Worm (Caenorhabditis elegans) whole organism, young adult: ENCODE measurements around the gene K10H10.13.

Experiments used
- B0261.1 ChIP-seq: sonication (generic microtip); optimal IDR thresholded peaks from 2 replicates; lab custom pipeline; 2016; ENCODE audit warnings: mild to moderate bottlenecking, missing genetic modification characterization, moderate library complexity, missing compliant biosample characterization
- B0336.3 ChIP-seq: fragments of 200-800 bp; sonication (Bioruptor generic); IDR thresholded peaks from 2 replicates; pipeline ENCODE4 v1.3.6; 2022; ENCODE audit warnings: missing genetic modification characterization, missing compliant biosample characterization
- D2030.7 ChIP-seq: fragments of 200-800 bp; sonication (Bioruptor generic); IDR thresholded peaks from 2 replicates; pipeline ENCODE4 v1.3.6; 2022; ENCODE audit warnings: missing genetic modification reagents, missing genetic modification characterization, missing compliant biosample characterization
- F10E7.11 ChIP-seq: sonication (generic microtip); optimal IDR thresholded peaks from 2 replicates; lab custom pipeline; 2017; ENCODE audit warnings: mild to moderate bottlenecking, missing genetic modification characterization, moderate library complexity, missing compliant biosample characterization
- F23B12.7 ChIP-seq: sonication (generic microtip); optimal IDR thresholded peaks from 2 replicates; lab custom pipeline; 2017; ENCODE audit warnings: missing genetic modification characterization, mild to moderate bottlenecking, missing compliant biosample characterization, antibody characterized with exemption, moderate library complexity; ENCODE audit not compliant: insufficient read depth
- F55B11.4 ChIP-seq: sonication (generic microtip); optimal IDR thresholded peaks from 2 replicates; lab custom pipeline; 2016; ENCODE audit warnings: missing compliant biosample characterization, missing genetic modification characterization, borderline replicate concordance; ENCODE audit not compliant: insufficient read depth
- K12H6.12 ChIP-seq: fragments of 200-800 bp; sonication (Bioruptor generic); optimal IDR thresholded peaks from 2 replicates; lab custom pipeline; 2018; ENCODE audit warnings: mild to moderate bottlenecking, missing genetic modification characterization, missing compliant biosample characterization
- Y79H2A.3 ChIP-seq: fragments of 200-800 bp; sonication (Bioruptor generic); conservative IDR thresholded peaks from 2 replicates; pipeline ENCODE4 v1.3.6; 2022; ENCODE audit warnings: missing genetic modification reagents, missing genetic modification characterization, missing compliant biosample characterization
- aptf-2 ChIP-seq: fragments of 200-800 bp; sonication (Bioruptor generic); conservative IDR thresholded peaks from 2 replicates; pipeline ENCODE4 v1.3.6; 2022; ENCODE audit warnings: missing genetic modification reagents, missing genetic modification characterization, missing compliant biosample characterization
- aptf-3 ChIP-seq: fragments of 200-800 bp; sonication (Bioruptor generic); IDR thresholded peaks from 2 replicates; pipeline ENCODE4 v1.3.6; 2022; ENCODE audit warnings: missing genetic modification characterization, missing compliant biosample characterization
- cebp-1 ChIP-seq, 2 experiments: fragments of 200-800 bp in 1 of 2; sonication (Bioruptor generic) in 1 of 2; sonication (generic microtip) in 1 of 2; IDR thresholded peaks in 1 of 2; optimal IDR thresholded peaks in 1 of 2; 2 replicates each; pipeline versions ENCODE4 v1.3.6 to Lab custom; 2017 to 2022; ENCODE audit warnings: missing compliant biosample characterization in 2 of 2, missing genetic modification characterization in 2 of 2, mild to moderate bottlenecking in 1 of 2, missing genetic modification reagents in 1 of 2, moderate library complexity in 1 of 2
- ceh-100 ChIP-seq: fragments of 200-800 bp; sonication (Bioruptor generic); IDR thresholded peaks from 2 replicates; pipeline ENCODE4 v1.3.6; 2022; ENCODE audit warnings: missing genetic modification reagents, missing genetic modification characterization, missing compliant biosample characterization
- ceh-27 ChIP-seq: fragments of 200-800 bp; sonication (Bioruptor generic); optimal IDR thresholded peaks from 2 replicates; lab custom pipeline; 2018; ENCODE audit warnings: mild to moderate bottlenecking, missing genetic modification characterization, moderate library complexity, missing compliant biosample characterization
- ceh-40 ChIP-seq: fragments of 200-800 bp; sonication (Bioruptor generic); IDR thresholded peaks from 2 replicates; pipeline ENCODE4 v1.3.6; 2022; ENCODE audit warnings: missing genetic modification characterization, missing compliant biosample characterization
- ceh-58 ChIP-seq: fragments of 200-800 bp; sonication (Bioruptor generic); IDR thresholded peaks from 2 replicates; pipeline ENCODE4 v1.3.6; 2022; ENCODE audit warnings: missing genetic modification characterization, missing compliant biosample characterization
- ceh-79 ChIP-seq: sonication (generic microtip); optimal IDR thresholded peaks from 2 replicates; lab custom pipeline; 2017; ENCODE audit warnings: mild to moderate bottlenecking, missing genetic modification characterization, missing compliant biosample characterization
- ceh-91 ChIP-seq: fragments of 200-800 bp; sonication (Bioruptor generic); IDR thresholded peaks from 2 replicates; pipeline ENCODE4 v1.3.6; 2022; ENCODE audit warnings: missing genetic modification reagents, missing genetic modification characterization, missing compliant biosample characterization
- dpff-1 ChIP-seq: sonication (generic microtip); optimal IDR thresholded peaks from 2 replicates; lab custom pipeline; 2017; ENCODE audit warnings: mild to moderate bottlenecking, missing genetic modification characterization, missing compliant biosample characterization
- dpl-1 ChIP-seq: fragments of 150-350 bp; optimal IDR thresholded peaks from 2 replicates; lab custom pipeline; 2014; ENCODE audit warnings: missing biosample characterization, missing genetic modification reagents, missing genetic modification characterization
- efl-1 ChIP-seq: fragments of 150-350 bp; optimal IDR thresholded peaks from 2 replicates; lab custom pipeline; 2014; ENCODE audit warnings: missing biosample characterization, missing genetic modification reagents, missing genetic modification characterization
- gei-17 ChIP-seq: fragments of 200-800 bp; sonication (Bioruptor generic); optimal IDR thresholded peaks from 2 replicates; lab custom pipeline; 2018; ENCODE audit warnings: mild to moderate bottlenecking, missing genetic modification characterization, missing compliant biosample characterization
- hlh-26 ChIP-seq: fragments of 200-800 bp; sonication (Bioruptor generic); conservative IDR thresholded peaks from 2 replicates; pipeline ENCODE4 v1.3.6; 2022; ENCODE audit warnings: missing genetic modification reagents, missing genetic modification characterization, missing compliant biosample characterization
- hrde-1 ChIP-seq: sonication (generic microtip); optimal IDR thresholded peaks from 2 replicates; lab custom pipeline; 2016; ENCODE audit warnings: missing genetic modification characterization, mild to moderate bottlenecking, missing compliant biosample characterization, moderate library complexity, missing genotype, missing genetic modification reagents, borderline replicate concordance
- lir-1 ChIP-seq: fragments of 200-800 bp; sonication (Bioruptor generic); conservative IDR thresholded peaks from 2 replicates; pipeline ENCODE4 v1.3.6; 2022; ENCODE audit warnings: missing genetic modification reagents, missing genetic modification characterization, missing compliant biosample characterization
- mel-28 ChIP-seq: sonication (generic microtip); optimal IDR thresholded peaks from 2 replicates; lab custom pipeline; 2016; ENCODE audit warnings: borderline replicate concordance, mild to moderate bottlenecking, missing genetic modification characterization, missing compliant biosample characterization
- mes-4 ChIP-seq: sonication (generic microtip); optimal IDR thresholded peaks from 2 replicates; lab custom pipeline; 2016; ENCODE audit warnings: missing genotype, missing genetic modification characterization, missing compliant biosample characterization
- nhr-179 ChIP-seq: sonication (generic microtip); optimal IDR thresholded peaks from 2 replicates; lab custom pipeline; 2016; ENCODE audit warnings: mild to moderate bottlenecking, missing genetic modification characterization, missing compliant biosample characterization
- rec-8 ChIP-seq, 2 experiments: sonication (generic microtip); optimal IDR thresholded peaks; 2 replicates each; lab custom pipeline; 2016; ENCODE audit warnings: mild to moderate bottlenecking in 2 of 2, missing genetic modification characterization in 2 of 2, missing genetic modification reagents in 2 of 2, missing genotype in 2 of 2, missing biosample characterization in 1 of 2, missing compliant biosample characterization in 1 of 2, moderate library complexity in 1 of 2
- sdz-38 ChIP-seq: sonication (generic microtip); optimal IDR thresholded peaks from 2 replicates; lab custom pipeline; 2016; ENCODE audit warnings: missing genotype, missing genetic modification characterization, missing compliant biosample characterization
- snpc-4 ChIP-seq, 5 experiments: fragments of 150-350 bp in 1 of 5; sonication (generic microtip) in 4 of 5; optimal IDR thresholded peaks; 2 replicates each; lab custom pipeline; 2014 to 2018; ENCODE audit warnings: missing genetic modification characterization in 5 of 5, missing biosample characterization in 3 of 5, antibody characterized with exemption in 2 of 5, mild to moderate bottlenecking in 2 of 5, missing compliant biosample characterization in 2 of 5, missing genotype in 2 of 5, moderate library complexity in 2 of 5, missing genetic modification reagents in 1 of 5
- somi-1 ChIP-seq: fragments of 200-800 bp; sonication (Bioruptor generic); optimal IDR thresholded peaks from 2 replicates; lab custom pipeline; 2018; ENCODE audit warnings: mild to moderate bottlenecking, missing genetic modification characterization, missing compliant biosample characterization
- sptf-2 ChIP-seq: fragments of 200-800 bp; sonication (Bioruptor generic); optimal IDR thresholded peaks from 2 replicates; lab custom pipeline; 2018; ENCODE audit warnings: mild to moderate bottlenecking, missing genetic modification characterization, missing compliant biosample characterization
- tbx-9 ChIP-seq: sonication (generic microtip); optimal IDR thresholded peaks from 2 replicates; lab custom pipeline; 2016; ENCODE audit warnings: borderline replicate concordance, missing genetic modification characterization, inconsistent platforms, missing compliant biosample characterization
- unc-62 ChIP-seq: fragments of 150-350 bp; optimal IDR thresholded peaks from 2 replicates; lab custom pipeline; 2014; ENCODE audit warnings: missing biosample characterization, missing genetic modification reagents, missing genetic modification characterization
- zim-3 ChIP-seq: sonication (generic microtip); optimal IDR thresholded peaks from 2 replicates; lab custom pipeline; 2017; ENCODE audit warnings: mild to moderate bottlenecking, missing genetic modification characterization, moderate library complexity, missing compliant biosample characterization

K10H10.13 gene

DNA sequence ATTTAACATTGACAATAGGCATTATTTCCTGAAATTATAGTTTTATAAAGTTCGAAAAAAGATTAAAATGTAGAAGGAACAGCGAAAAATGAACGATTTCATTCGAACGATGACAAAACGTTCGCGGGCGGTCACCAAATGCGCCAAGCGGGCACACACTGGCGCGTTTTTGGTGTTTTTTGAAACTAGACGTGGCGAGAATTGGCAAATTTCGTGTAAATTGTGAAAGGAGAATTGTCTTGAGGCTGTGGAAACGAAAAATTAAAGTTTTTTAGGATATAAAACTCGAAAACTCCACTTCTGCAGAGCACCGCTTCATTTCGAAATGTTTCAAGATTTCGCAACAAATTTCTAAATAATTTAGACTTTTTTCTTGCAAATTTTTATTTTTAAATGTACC, 22.4 kb downstream of the K10H10.13 start, which contains the start of gene usp-14 (continued):
- no peak for TF ChIP-seq gei-17 (GFP tag; lab: Kevin White, UChicago)
- TF ChIP-seq dpl-1 (GFP tag; lab: Kevin White, UChicago) = peak; percentile 53
- TF ChIP-seq rec-8 (tag; optimal IDR thresholded peaks at IDR 0.05; lab: Kevin White, UChicago) = no peak
- no peak for TF ChIP-seq F55B11.4 (tag; lab: Kevin White, UChicago)
- TF ChIP-seq D2030.7 = peak; percentile 44; the same call in 1 of the 2 replicates
- TF ChIP-seq B0336.3 (GFP tag; lab: Robert Waterston, UW) = peak; percentile 76; the same call in 1 of the 2 replicates
- TF ChIP-seq ceh-58 (GFP tag; lab: Robert Waterston, UW) = no peak
- TF ChIP-seq cebp-1 (GFP tag; IDR thresholded peaks at IDR 0.05; lab: Robert Waterston, UW) = peak; percentile 54
- TF ChIP-seq cebp-1 (tag; optimal IDR thresholded peaks at IDR 0.05; lab: Kevin White, UChicago) = peak; percentile 94
- TF ChIP-seq hlh-26 = no peak
- no peak for TF ChIP-seq snpc-4 (GFP tag; optimal IDR thresholded peaks at IDR 0.05; lab: Kevin White, UChicago)
- TF ChIP-seq snpc-4 (tag; optimal IDR thresholded peaks at IDR 0.05; lab: Kevin White, UChicago) = peak in 3 of 4 experiments; percentile 5 to 44 (median 16)
- peak; percentile 76 for TF ChIP-seq efl-1 (GFP tag; lab: Kevin White, UChicago)
- no peak for TF ChIP-seq ceh-27 (GFP tag; lab: Kevin White, UChicago)

DNA sequence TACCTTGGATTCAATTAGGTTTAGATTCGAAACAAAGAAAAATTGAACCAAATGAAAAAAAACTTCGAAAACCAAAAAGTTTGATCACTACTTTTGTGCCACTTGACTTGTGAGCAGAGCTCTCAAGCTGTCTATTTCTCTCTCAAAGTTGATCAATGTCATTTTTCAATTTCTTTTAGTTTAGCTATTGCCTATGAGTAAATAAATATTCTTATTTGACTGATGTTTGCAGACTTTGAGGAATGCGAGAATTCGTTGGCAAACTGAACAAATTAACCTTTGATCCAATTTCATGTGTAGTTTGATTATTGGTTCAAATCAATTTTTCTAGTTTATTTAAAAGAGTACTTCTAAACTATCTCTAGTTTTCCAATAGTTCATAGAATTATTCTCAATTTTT, 27.3 kb downstream of the K10H10.13 start:
- no peak for TF ChIP-seq F23B12.7 (tag; lab: Kevin White, UChicago)
- no peak for TF ChIP-seq aptf-2
- no peak for TF ChIP-seq dpff-1
- no peak for TF ChIP-seq nhr-179 (tag; lab: Kevin White, UChicago)

DNA sequence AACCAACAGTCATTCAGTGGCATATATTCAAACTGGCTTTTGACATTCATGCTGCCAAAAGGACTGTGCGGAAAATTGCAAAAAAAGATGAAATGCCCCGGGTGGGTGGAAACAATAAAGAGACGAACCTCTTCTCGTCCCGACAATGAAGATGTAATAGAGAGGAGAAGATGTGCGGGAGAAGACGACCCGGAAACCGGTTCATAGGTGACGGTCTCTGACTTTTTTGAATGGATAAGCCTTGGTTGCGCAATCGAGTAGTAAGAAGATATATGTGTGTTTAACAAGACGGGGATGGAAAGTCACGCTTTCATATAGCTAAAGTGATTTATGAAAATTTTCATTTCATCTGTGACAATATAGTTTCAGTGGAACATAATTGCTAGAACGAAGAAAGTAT, 30.3 kb downstream of the K10H10.13 start:
- TF ChIP-seq mes-4 (tag; lab: Kevin White, UChicago) (no peak), tbx-9 (tag; lab: Kevin White, UChicago) (no peak), efl-1 (GFP tag; lab: Kevin White, UChicago) (no peak), ceh-100 (GFP tag; lab: Robert Waterston, UW) (no peak), ceh-79 (tag; lab: Kevin White, UChicago) (no peak), hrde-1 (no peak), ceh-40 (GFP tag; lab: Robert Waterston, UW) (no peak), sptf-2 (GFP tag; lab: Kevin White, UChicago) (no peak), K12H6.12 (tag; lab: Kevin White, UChicago) (no peak), F10E7.11 (tag; lab: Kevin White, UChicago) (no peak), unc-62 (GFP tag; lab: Kevin White, UChicago) (no peak), aptf-3 (GFP tag; lab: Robert Waterston, UW) (no peak), lir-1 (no peak), zim-3 (no peak), somi-1 (GFP tag; lab: Kevin White, UChicago) (no peak), Y79H2A.3 (GFP tag; lab: Robert Waterston, UW) (no peak), ceh-91 (GFP tag; lab: Robert Waterston, UW) (no peak), mel-28 (tag; lab: Kevin White, UChicago) (no peak), sdz-38 (tag; lab: Kevin White, UChicago) (no peak), B0261.1 (tag; lab: Kevin White, UChicago) (no peak)
- TF ChIP-seq, all 124 proteins: peak for 0
